Worm (Caenorhabditis elegans): Measurements from ENCODE around the gene col-87.

Gene col-87

DNA sequence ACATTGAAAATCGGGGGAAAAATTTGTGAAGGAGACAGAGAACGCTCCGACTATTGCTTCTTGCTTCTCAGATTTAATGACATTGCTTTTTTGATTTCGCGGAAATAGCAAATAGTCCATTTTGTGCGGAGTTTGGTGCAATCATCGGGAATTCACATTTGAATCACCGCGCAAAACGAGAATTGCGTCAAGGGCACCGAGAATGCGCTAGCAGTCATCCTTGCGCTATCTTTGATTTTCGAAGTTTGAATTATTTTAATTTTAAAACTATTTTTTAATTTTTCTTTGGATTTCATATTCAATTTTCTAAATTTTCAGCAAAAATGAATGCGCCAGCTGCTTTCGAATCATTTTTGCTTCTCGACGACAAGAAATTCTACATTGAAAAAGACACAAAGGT lies 34.7 kb downstream of the col-87 start, which contains the start of gene rpb-11 (continued):
- TF ChIP-seq pha-4 (tag; optimal IDR thresholded peaks at IDR 0.05) (no peak), gmeb-2 (tag; optimal IDR thresholded peaks at IDR 0.05) (peak; percentile 65), ceh-22 (tag; optimal IDR thresholded peaks at IDR 0.05) (no peak), elt-4 (tag; optimal IDR thresholded peaks at IDR 0.05) (no peak), ahr-1 (tag; optimal IDR thresholded peaks at IDR 0.05) (no peak), C08G9.2 (tag; optimal IDR thresholded peaks at IDR 0.05) (no peak), madf-2 (tag; optimal IDR thresholded peaks at IDR 0.05) (peak; percentile 56), mec-3 (tag; optimal IDR thresholded peaks at IDR 0.05; ENCODE audit: borderline replicate concordance) (no peak), ceh-24 (tag; optimal IDR thresholded peaks at IDR 0.05) (no peak), pros-1 (tag; optimal IDR thresholded peaks at IDR 0.05) (no peak), elt-2 (tag; optimal IDR thresholded peaks at IDR 0.05) (peak; percentile 83), pha-2 (tag; optimal IDR thresholded peaks at IDR 0.05) (peak; percentile 39), syd-9 (tag; optimal IDR thresholded peaks at IDR 0.05) (peak; percentile 1), C38D4.7 (GFP tag; optimal IDR thresholded peaks at IDR 0.05) (peak; percentile 33), pag-3 (tag; optimal IDR thresholded peaks at IDR 0.05; ENCODE audit: borderline replicate concordance) (no peak), npax-4 (tag; optimal IDR thresholded peaks at IDR 0.05) (peak; percentile 42), fax-1 (tag; optimal IDR thresholded peaks at IDR 0.05) (peak; percentile 75), ceh-30 (tag; optimal IDR thresholded peaks at IDR 0.05) (peak; percentile 11), che-1 (tag; optimal IDR thresholded peaks at IDR 0.05) (no peak), lin-11 (tag; optimal IDR thresholded peaks at IDR 0.05) (peak; percentile 20), hlh-15 (tag; optimal IDR thresholded peaks at IDR 0.05) (peak; percentile 24), ttx-3 (tag; optimal IDR thresholded peaks at IDR 0.05) (peak; percentile 50), nfya-1 (tag; optimal IDR thresholded peaks at IDR 0.05) (peak; percentile 77), sdc-2 (tag; optimal IDR thresholded peaks at IDR 0.05) (peak; percentile 12), unc-55 (GFP tag; optimal IDR thresholded peaks at IDR 0.05) (peak; percentile 29), F13H6.1 (tag; optimal IDR thresholded peaks at IDR 0.05) (peak; percentile 24), ceh-34 (tag; optimal IDR thresholded peaks at IDR 0.05) (peak; percentile 69), ceh-9 (tag; optimal IDR thresholded peaks at IDR 0.05) (no peak)

DNA sequence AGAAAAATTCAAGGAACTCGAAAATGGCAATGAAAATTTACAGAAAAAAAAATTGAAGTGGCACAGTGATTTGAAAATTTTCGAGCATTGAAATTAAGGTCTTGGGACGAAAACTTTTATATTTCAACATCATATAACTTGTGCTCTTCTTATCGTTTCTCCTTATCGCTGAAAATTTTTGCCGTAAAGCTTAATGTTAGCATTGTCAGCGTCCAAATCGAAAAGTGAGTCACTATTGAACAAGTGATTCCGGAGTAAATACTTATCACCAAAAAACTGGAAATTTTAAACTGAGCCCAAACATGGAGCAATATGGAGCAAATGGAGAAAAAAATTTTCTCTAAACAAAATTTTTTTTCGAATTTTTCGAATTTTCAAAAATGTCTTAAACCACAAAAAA lies 38.8 kb downstream of the col-87 start:
- TF ChIP-seq sox-4 (tag; optimal IDR thresholded peaks at IDR 0.05) (no peak), unc-42 (tag; optimal IDR thresholded peaks at IDR 0.05) (no peak), tbx-2 (tag; optimal IDR thresholded peaks at IDR 0.05) (no peak), ceh-14 (tag; optimal IDR thresholded peaks at IDR 0.05) (no peak), ceh-9 (tag; optimal IDR thresholded peaks at IDR 0.05) (no peak), dve-1 (tag; optimal IDR thresholded peaks at IDR 0.05) (no peak), F13H6.1 (tag; optimal IDR thresholded peaks at IDR 0.05) (no peak), sdc-2 (tag; optimal IDR thresholded peaks at IDR 0.05) (no peak), hlh-8 (tag; optimal IDR thresholded peaks at IDR 0.05) (no peak), unc-3 (GFP tag; conservative IDR thresholded peaks at IDR 0.05) (no peak), unc-3 (tag; optimal IDR thresholded peaks at IDR 0.05) (no peak), elt-2 (tag; optimal IDR thresholded peaks at IDR 0.05) (no peak), fkh-6 (tag; optimal IDR thresholded peaks at IDR 0.05) (no peak), ceh-2 (tag; optimal IDR thresholded peaks at IDR 0.05) (no peak), ceh-19 (GFP tag; optimal IDR thresholded peaks at IDR 0.05) (no peak), ceh-48 (tag; optimal IDR thresholded peaks at IDR 0.05) (no peak), pros-1 (tag; optimal IDR thresholded peaks at IDR 0.05) (no peak), ceh-30 (tag; optimal IDR thresholded peaks at IDR 0.05) (no peak), unc-86 (tag; optimal IDR thresholded peaks at IDR 0.05) (no peak)

DNA sequence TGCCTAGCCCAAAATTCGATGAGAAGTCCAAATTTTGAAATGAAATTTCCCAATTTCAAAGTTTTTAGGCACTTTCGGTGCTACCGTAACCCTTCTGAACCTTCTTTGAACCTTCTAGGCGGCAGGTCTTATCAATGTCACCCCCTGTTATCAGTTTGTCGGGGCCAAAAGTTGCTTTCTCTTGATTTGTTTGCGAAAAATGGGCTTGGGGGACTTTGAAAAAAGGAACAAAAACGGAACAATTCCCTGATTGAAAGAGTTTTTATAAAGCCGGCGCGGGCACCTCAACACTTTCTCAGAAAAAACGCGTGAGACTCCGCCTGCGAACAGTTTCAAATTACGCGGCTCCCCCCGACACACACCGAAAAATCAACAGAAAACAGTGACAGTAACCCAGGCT lies 41.3 kb downstream of the col-87 start:
- TF ChIP-seq ets-4 (tag; optimal IDR thresholded peaks at IDR 0.05) (no peak), elt-2 (tag; optimal IDR thresholded peaks at IDR 0.05) (peak; percentile 58)
